Fruit fly (Drosophila melanogaster) Kc167 (cell line): ENCODE measurements around the gene Svil.

ENCODE experiments used
- Sin3A ChIP-seq: fragments of >200 bp; optimal IDR thresholded peaks from 2 replicates; lab custom pipeline; 2018; ENCODE audit warnings: missing external identifiers
- h ChIP-seq: fragments of >200 bp; optimal IDR thresholded peaks from 3 replicates; lab custom pipeline; 2018; ENCODE audit warnings: missing external identifiers
- psq ChIP-seq: fragments of >200 bp; optimal IDR thresholded peaks from 2 replicates; lab custom pipeline; 2017; ENCODE audit warnings: missing external identifiers
- ttk ChIP-seq: sonication (Bioruptor generic); optimal IDR thresholded peaks from 2 replicates; lab custom pipeline; 2017; ENCODE audit warnings: missing external identifiers

- no peak for TF ChIP-seq h (lab: Kevin White, UChicago)
- no peak for TF ChIP-seq psq (lab: Kevin White, UChicago)
- no peak for TF ChIP-seq ttk (lab: Kevin White, UChicago)
- TF ChIP-seq Sin3A (lab: Kevin White, UChicago), result no peak
Observed at dm6 chr3L:2536969-2537600, 159.6 kb downstream of the Svil start.
